Worm (Caenorhabditis elegans) whole organism, L1 larva: ENCODE data around the gene lgc-12.

ENCODE experiments used
- C16A3.4 ChIP-seq: fragments of 150-350 bp; optimal IDR thresholded peaks from 2 replicates; lab custom pipeline; 2014; ENCODE audit warnings: missing biosample characterization, missing genetic modification characterization
- F16B12.6 ChIP-seq: fragments of 150-350 bp; optimal IDR thresholded peaks from 2 replicates; lab custom pipeline; 2014; ENCODE audit warnings: missing biosample characterization, missing genetic modification characterization
- alr-1 ChIP-seq: fragments of 200-800 bp; sonication (Bioruptor generic); optimal IDR thresholded peaks from 2 replicates; lab custom pipeline; 2018; ENCODE audit warnings: borderline replicate concordance, mild to moderate bottlenecking, missing genetic modification characterization, missing compliant biosample characterization
- aly-2 ChIP-seq: fragments of 150-350 bp; optimal IDR thresholded peaks from 2 replicates; lab custom pipeline; 2014; ENCODE audit warnings: missing biosample characterization, missing genetic modification characterization
- blmp-1 ChIP-seq: fragments of 150-350 bp; optimal IDR thresholded peaks from 2 replicates; lab custom pipeline; 2014; ENCODE audit warnings: missing biosample characterization, missing genetic modification characterization
- ceh-82 ChIP-seq, 3 experiments: fragments of 150-350 bp in 1 of 3; sonication (generic microtip) in 2 of 3; optimal IDR thresholded peaks; 2 replicates each; lab custom pipeline; 2014 to 2017; ENCODE audit warnings: missing biosample characterization in 3 of 3, missing genetic modification characterization in 3 of 3
- ceh-90 ChIP-seq: sonication (generic microtip); optimal IDR thresholded peaks from 2 replicates; lab custom pipeline; 2016; ENCODE audit warnings: missing genetic modification characterization, missing compliant biosample characterization
- ces-1 ChIP-seq: fragments of 150-350 bp; optimal IDR thresholded peaks from 2 replicates; lab custom pipeline; 2014; ENCODE audit warnings: missing biosample characterization, missing genetic modification reagents, missing genetic modification characterization
- dpl-1 ChIP-seq, 3 experiments: fragments of 150-350 bp in 2 of 3; sonication (generic microtip) in 1 of 3; optimal IDR thresholded peaks; 2 replicates each; lab custom pipeline; 2014 to 2017; ENCODE audit warnings: missing biosample characterization in 3 of 3, missing genetic modification characterization in 3 of 3, missing genetic modification reagents in 3 of 3
- elt-2 ChIP-seq: sonication (generic microtip); optimal IDR thresholded peaks from 2 replicates; lab custom pipeline; 2016; ENCODE audit warnings: missing genetic modification characterization, mild to moderate bottlenecking, inconsistent platforms, missing compliant biosample characterization, missing genetic modification reagents
- elt-3 ChIP-seq, 6 experiments: fragments of 150-350 bp in 1 of 6; sonication (generic microtip); optimal IDR thresholded peaks; 2 replicates each; lab custom pipeline; 2017 to 2018; ENCODE audit warnings: missing biosample characterization in 6 of 6, missing genetic modification characterization in 6 of 6, inconsistent platforms in 1 of 6
- ets-5 ChIP-seq: fragments of 200-800 bp; sonication (Bioruptor generic); IDR thresholded peaks from 2 replicates; pipeline ENCODE4 v1.3.6; 2022; ENCODE audit warnings: missing genetic modification characterization, missing compliant biosample characterization
- fkh-8 ChIP-seq: sonication (generic microtip); optimal IDR thresholded peaks from 2 replicates; lab custom pipeline; 2016; ENCODE audit warnings: mild to moderate bottlenecking, missing genetic modification characterization, missing compliant biosample characterization
- fos-1 ChIP-seq: fragments of 150-350 bp; optimal IDR thresholded peaks from 2 replicates; lab custom pipeline; 2014; ENCODE audit warnings: missing biosample characterization, missing genetic modification characterization
- grh-1 ChIP-seq: fragments of 200-800 bp; sonication (Bioruptor generic); IDR thresholded peaks from 2 replicates; pipeline ENCODE4 v1.3.6; 2022; ENCODE audit warnings: missing genetic modification reagents, missing genetic modification characterization, missing compliant biosample characterization
- hlh-17 ChIP-seq: fragments of 200-800 bp; sonication (Bioruptor generic); optimal IDR thresholded peaks from 2 replicates; lab custom pipeline; 2018; ENCODE audit warnings: missing genetic modification characterization, mild to moderate bottlenecking, missing compliant biosample characterization, moderate library complexity, borderline replicate concordance
- lin-14 ChIP-seq: fragments of 200-800 bp; sonication (Bioruptor generic); optimal IDR thresholded peaks from 2 replicates; lab custom pipeline; 2018; ENCODE audit warnings: mild to moderate bottlenecking, missing genetic modification characterization, moderate library complexity, missing compliant biosample characterization
- lin-15B ChIP-seq: fragments of 150-350 bp; sonication (generic microtip); optimal IDR thresholded peaks from 3 replicates; lab custom pipeline; 2014; ENCODE audit warnings: missing biosample characterization, missing genetic modification characterization
- lin-35 ChIP-seq, 2 experiments: fragments of 150-350 bp; optimal IDR thresholded peaks; 2 replicates each; lab custom pipeline; 2014; ENCODE audit warnings: missing biosample characterization in 2 of 2, missing genetic modification characterization in 2 of 2, missing genetic modification reagents in 2 of 2
- lin-39 ChIP-seq: fragments of 150-350 bp; optimal IDR thresholded peaks from 2 replicates; lab custom pipeline; 2014; ENCODE audit warnings: missing biosample characterization, missing genetic modification reagents, missing genetic modification characterization
- lir-3 ChIP-seq: sonication (generic microtip); optimal IDR thresholded peaks from 2 replicates; lab custom pipeline; 2016; ENCODE audit warnings: mild to moderate bottlenecking, missing genetic modification characterization, moderate library complexity, missing compliant biosample characterization; ENCODE audit not compliant: poor library complexity
- lsy-2 ChIP-seq, 2 experiments: fragments of 150-350 bp; optimal IDR thresholded peaks; 2 replicates each; lab custom pipeline; 2014; ENCODE audit warnings: missing biosample characterization in 2 of 2, missing genetic modification characterization in 2 of 2
- mab-9 ChIP-seq: fragments of 200-800 bp; sonication (Bioruptor generic); IDR thresholded peaks from 2 replicates; pipeline ENCODE4 v1.3.6; 2022; ENCODE audit warnings: missing genetic modification reagents, missing genetic modification characterization, missing compliant biosample characterization
- mdl-1 ChIP-seq, 2 experiments: fragments of 150-350 bp; optimal IDR thresholded peaks; 2 replicates each; lab custom pipeline; 2014 to 2017; ENCODE audit warnings: missing biosample characterization in 2 of 2, missing genetic modification characterization in 2 of 2, inconsistent platforms in 1 of 2
- mef-2 ChIP-seq: fragments of 150-350 bp; optimal IDR thresholded peaks from 2 replicates; lab custom pipeline; 2014; ENCODE audit warnings: missing biosample characterization, missing genetic modification characterization
- mep-1 ChIP-seq: fragments of 150-350 bp; optimal IDR thresholded peaks from 2 replicates; lab custom pipeline; 2014; ENCODE audit warnings: missing biosample characterization, missing genetic modification characterization
- nhr-11 ChIP-seq: fragments of 150-350 bp; optimal IDR thresholded peaks from 2 replicates; lab custom pipeline; 2014; ENCODE audit warnings: missing biosample characterization, missing genetic modification characterization
- nhr-19 ChIP-seq: fragments of 200-800 bp; sonication (Bioruptor generic); conservative IDR thresholded peaks from 2 replicates; pipeline ENCODE4 v1.3.6; 2022; ENCODE audit warnings: missing genetic modification characterization, missing compliant biosample characterization
- nhr-20 ChIP-seq: sonication (generic microtip); optimal IDR thresholded peaks from 2 replicates; lab custom pipeline; 2016; ENCODE audit warnings: mild to moderate bottlenecking, missing genetic modification characterization, missing compliant biosample characterization
- nhr-237 ChIP-seq: fragments of 150-350 bp; optimal IDR thresholded peaks from 2 replicates; lab custom pipeline; 2014; ENCODE audit warnings: missing biosample characterization, missing genetic modification characterization
- nhr-47 ChIP-seq: sonication (generic microtip); optimal IDR thresholded peaks from 2 replicates; lab custom pipeline; 2016; ENCODE audit warnings: mild to moderate bottlenecking, missing genetic modification characterization, moderate library complexity, missing compliant biosample characterization
- nhr-71 ChIP-seq: sonication (generic microtip); optimal IDR thresholded peaks from 2 replicates; lab custom pipeline; 2016; ENCODE audit warnings: mild to moderate bottlenecking, missing genetic modification characterization, moderate library complexity, missing compliant biosample characterization
- nhr-77 ChIP-seq: fragments of 150-350 bp; optimal IDR thresholded peaks from 2 replicates; lab custom pipeline; 2014; ENCODE audit warnings: missing biosample characterization, missing genetic modification characterization
- nhr-85 ChIP-seq: sonication (generic microtip); peaks from one replicate; lab custom pipeline; 2016; ENCODE audit warnings: missing genetic modification characterization, inconsistent platforms, missing compliant biosample characterization
- nhr-90 ChIP-seq: sonication (generic microtip); optimal IDR thresholded peaks from 2 replicates; lab custom pipeline; 2016; ENCODE audit warnings: mild to moderate bottlenecking, missing genetic modification characterization, missing compliant biosample characterization; ENCODE audit not compliant: poor library complexity
- pag-3 ChIP-seq: sonication (generic microtip); optimal IDR thresholded peaks from 2 replicates; lab custom pipeline; 2017; ENCODE audit warnings: missing genetic modification characterization, mild to moderate bottlenecking, missing compliant biosample characterization, antibody characterized with exemption, borderline replicate concordance; ENCODE audit not compliant: insufficient read depth
- pax-3 ChIP-seq: fragments of 200-800 bp; sonication (Bioruptor generic); optimal IDR thresholded peaks from 2 replicates; lab custom pipeline; 2018; ENCODE audit warnings: mild to moderate bottlenecking, missing genetic modification characterization, moderate library complexity, missing compliant biosample characterization
- rnt-1 ChIP-seq: sonication (generic microtip); optimal IDR thresholded peaks from 2 replicates; lab custom pipeline; 2016; ENCODE audit warnings: mild to moderate bottlenecking, missing genetic modification characterization, moderate library complexity, missing compliant biosample characterization
- snu-23 ChIP-seq: sonication (generic microtip); optimal IDR thresholded peaks from 2 replicates; lab custom pipeline; 2016; ENCODE audit warnings: missing genetic modification characterization, missing compliant biosample characterization
- swsn-7 ChIP-seq: sonication (generic microtip); optimal IDR thresholded peaks from 2 replicates; lab custom pipeline; 2016; ENCODE audit warnings: missing genetic modification characterization, missing compliant biosample characterization
- tbx-2 ChIP-seq: sonication (generic microtip); optimal IDR thresholded peaks from 2 replicates; lab custom pipeline; 2016; ENCODE audit warnings: missing genetic modification characterization, missing compliant biosample characterization
- unc-130 ChIP-seq: fragments of 150-350 bp; optimal IDR thresholded peaks from 2 replicates; lab custom pipeline; 2017; ENCODE audit warnings: missing biosample characterization, missing genetic modification characterization, inconsistent platforms
- unc-62 ChIP-seq: fragments of 150-350 bp; optimal IDR thresholded peaks from 2 replicates; lab custom pipeline; 2014; ENCODE audit warnings: missing biosample characterization, missing genetic modification reagents, missing genetic modification characterization
- vab-15 ChIP-seq: sonication (generic microtip); optimal IDR thresholded peaks from 2 replicates; lab custom pipeline; 2017; ENCODE audit warnings: missing genotype, mild to moderate bottlenecking, missing genetic modification characterization, missing compliant biosample characterization
- xbp-1 ChIP-seq: sonication (generic microtip); optimal IDR thresholded peaks from 2 replicates; lab custom pipeline; 2016; ENCODE audit warnings: missing genetic modification characterization, missing compliant biosample characterization
- ztf-11 ChIP-seq, 2 experiments: sonication (generic microtip); optimal IDR thresholded peaks; 2 replicates each; lab custom pipeline; 2016 to 2017; ENCODE audit warnings: missing genetic modification characterization in 2 of 2, missing biosample characterization in 1 of 2, missing compliant biosample characterization in 1 of 2

Gene lgc-12

DNA sequence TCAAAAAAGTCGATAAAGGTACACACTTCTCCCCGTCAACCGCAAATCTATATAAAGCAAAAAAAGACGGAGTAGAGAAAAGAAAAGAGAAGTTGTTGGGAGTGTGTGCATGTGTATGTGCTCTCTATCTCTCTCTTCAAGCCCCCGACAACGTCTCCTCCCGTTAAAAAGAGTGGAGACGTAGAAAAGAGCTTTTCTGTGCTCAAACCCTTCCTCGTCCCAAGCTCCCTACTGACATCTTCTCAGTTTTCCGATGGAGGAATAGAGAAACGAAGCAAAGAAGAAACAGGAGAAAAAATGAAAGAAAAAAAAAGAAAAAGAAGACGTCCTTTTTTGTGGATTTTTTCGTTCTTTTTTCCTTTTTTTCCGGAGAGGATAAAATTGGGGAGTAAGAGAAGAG lies 18.6 kb downstream of the lgc-12 start (continued):
- TF ChIP-seq pag-3 (tag; lab: Kevin White, UChicago) (no peak), hlh-17 (no peak), ztf-11 (tag; optimal IDR thresholded peaks at IDR 0.05; lab: Kevin White, UChicago) (no peak), lsy-2 (tag; optimal IDR thresholded peaks at IDR 0.05; lab: Kevin White, UChicago) (peak; percentile 5 to 64), lin-35 (GFP tag; optimal IDR thresholded peaks at IDR 0.05; lab: Kevin White, UChicago) (peak in 1 of 2 experiments; percentile 35), ceh-82 (tag; optimal IDR thresholded peaks at IDR 0.05; lab: Kevin White, UChicago) (peak in 2 of 3 experiments; percentile 4 to 67), fos-1 (peak; percentile 15), dpl-1 (GFP tag; optimal IDR thresholded peaks at IDR 0.05; lab: Kevin White, UChicago) (peak in 1 of 3 experiments; percentile 25), unc-62 (GFP tag; lab: Kevin White, UChicago) (no peak), mdl-1 (tag; optimal IDR thresholded peaks at IDR 0.05; lab: Kevin White, UChicago) (no peak), mep-1 (peak; percentile 13), nhr-85 (no peak), rnt-1 (tag; lab: Kevin White, UChicago) (no peak), nhr-20 (tag; lab: Kevin White, UChicago) (no peak), swsn-7 (tag; lab: Kevin White, UChicago) (peak; percentile 25), unc-130 (no peak), fkh-8 (tag; lab: Kevin White, UChicago) (peak; percentile 56), nhr-237 (no peak), ets-5 (GFP tag; lab: Robert Waterston, UW) (no peak), elt-2 (tag; lab: Kevin White, UChicago) (no peak), nhr-77 (no peak), mab-9 (no peak), elt-3 (tag; optimal IDR thresholded peaks at IDR 0.05; lab: Kevin White, UChicago) (no peak), aly-2 (no peak), lin-14 (GFP tag; lab: Kevin White, UChicago) (peak; percentile 86)

DNA sequence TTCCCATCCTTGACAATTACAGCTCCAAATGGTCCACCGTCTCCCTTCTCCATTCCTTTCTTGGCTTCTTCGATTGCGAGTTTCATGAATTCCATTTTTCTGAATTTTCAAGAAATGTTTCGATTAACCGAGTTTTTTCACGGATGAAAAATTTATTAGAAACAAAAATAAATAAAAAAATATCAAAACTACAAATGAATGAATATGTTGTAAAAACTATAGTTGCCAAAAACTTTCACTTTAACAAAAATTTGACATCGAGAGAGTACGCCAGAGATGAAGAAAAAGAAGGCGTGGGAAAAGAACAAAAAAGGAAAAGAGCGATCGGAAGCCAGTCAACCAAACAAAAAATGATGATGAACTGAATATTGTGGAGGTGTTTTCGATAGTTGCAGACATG lies 20.9 kb downstream of the lgc-12 start, which contains the start of gene R13A5.10:
Gene R13A5.10, minus strand, starts transcription at position 101 of the 400 bp plus-strand sequence.
- TF ChIP-seq blmp-1 (tag; lab: Kevin White, UChicago) (peak; percentile 90), ces-1 (GFP tag; lab: Kevin White, UChicago) (no peak)
- TF ChIP-seq, all 84 proteins: peak for 1

DNA sequence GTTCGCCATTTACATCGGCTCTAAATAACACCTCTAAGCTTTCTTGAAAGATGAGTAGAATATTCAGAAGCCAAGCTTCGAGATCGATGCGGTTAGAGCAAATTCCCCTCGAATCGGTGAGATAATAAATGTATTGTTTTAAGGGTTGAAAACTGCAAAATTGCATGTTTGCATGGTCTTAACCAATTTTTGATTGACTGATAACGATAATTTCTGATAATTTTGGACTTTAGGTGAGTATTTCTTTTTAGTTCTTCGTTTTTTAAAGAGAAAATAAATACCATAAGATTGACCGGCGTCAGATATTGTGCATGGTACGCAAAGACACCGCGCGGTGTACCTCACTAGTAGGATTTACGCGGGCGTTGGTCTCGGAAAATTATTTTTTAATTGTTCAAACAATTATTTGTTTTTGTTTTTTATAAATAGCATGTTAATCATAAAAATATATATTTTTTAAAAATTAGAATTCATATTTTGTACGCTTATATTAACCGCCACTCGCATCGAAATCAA lies 22.2 kb downstream of the lgc-12 start, which contains the start of gene cup-5:
Gene cup-5, plus strand, starts transcription at position 51 of the 516 bp plus-strand sequence.
- no peak for TF ChIP-seq vab-15 (tag; lab: Kevin White, UChicago)
- TF ChIP-seq swsn-7 (tag; lab: Kevin White, UChicago): peak; percentile 41
- peak; percentile 16 for TF ChIP-seq aly-2
- no peak for TF ChIP-seq ceh-90 (tag; lab: Kevin White, UChicago)
- no peak for TF ChIP-seq grh-1 (GFP tag; lab: Robert Waterston, UW)
- peak; percentile 15 to 66 for TF ChIP-seq lin-35 (GFP tag; optimal IDR thresholded peaks at IDR 0.05; lab: Kevin White, UChicago)
- TF ChIP-seq nhr-19 (GFP tag; lab: Robert Waterston, UW): peak; percentile 32; the same call in 1 of the 2 replicates
- peak; percentile 20 for TF ChIP-seq nhr-90 (tag; lab: Kevin White, UChicago)
- no peak for TF ChIP-seq nhr-11 (tag; lab: Kevin White, UChicago)
- peak; percentile 28 for TF ChIP-seq unc-130
- TF ChIP-seq nhr-71 (tag; lab: Kevin White, UChicago): peak; percentile 49
- peak; percentile 90 for TF ChIP-seq F16B12.6 (tag; lab: Kevin White, UChicago)
- peak; percentile 67 to 74 for TF ChIP-seq lsy-2 (tag; optimal IDR thresholded peaks at IDR 0.05; lab: Kevin White, UChicago)
- peak; percentile 22 to 69 (median 57) for TF ChIP-seq dpl-1 (GFP tag; optimal IDR thresholded peaks at IDR 0.05; lab: Kevin White, UChicago)
- TF ChIP-seq mef-2 (tag; lab: Kevin White, UChicago): no peak
- TF ChIP-seq snu-23 (GFP tag; lab: Kevin White, UChicago): peak; percentile 44
- peak; percentile 34 for TF ChIP-seq nhr-47 (tag; lab: Kevin White, UChicago)
- TF ChIP-seq xbp-1 (tag; lab: Kevin White, UChicago): peak; percentile 30
- TF ChIP-seq mdl-1 (tag; optimal IDR thresholded peaks at IDR 0.05; lab: Kevin White, UChicago): no peak
- TF ChIP-seq C16A3.4 (tag; lab: Kevin White, UChicago): peak; percentile 32
- TF ChIP-seq lin-14 (GFP tag; lab: Kevin White, UChicago): peak; percentile 44
- peak; percentile 14 for TF ChIP-seq tbx-2 (tag; lab: Kevin White, UChicago)
- peak; percentile 26 for TF ChIP-seq nhr-20 (tag; lab: Kevin White, UChicago)
- no peak for TF ChIP-seq alr-1 (tag; lab: Kevin White, UChicago)
- no peak for TF ChIP-seq lir-3 (tag; lab: Kevin White, UChicago)
- TF ChIP-seq pax-3 (tag; lab: Kevin White, UChicago): no peak
- TF ChIP-seq lin-15B: no peak
- TF ChIP-seq ceh-82 (tag; optimal IDR thresholded peaks at IDR 0.05; lab: Kevin White, UChicago): peak; percentile 5 to 35 (median 16)
- TF ChIP-seq ces-1 (GFP tag; lab: Kevin White, UChicago): no peak
- TF ChIP-seq mep-1: peak; percentile 55
- no peak for TF ChIP-seq lin-39 (tag; lab: Kevin White, UChicago)
